Worm (Caenorhabditis elegans): Measurements from ENCODE around the gene lmbr-1.

ce11 chrIII:8402633-8403032, 30.6 kb downstream of the lmbr-1 start:
- TF ChIP-seq nhr-21 (tag; optimal IDR thresholded peaks at IDR 0.05) (no peak), nhr-12 (tag; optimal IDR thresholded peaks at IDR 0.05) (no peak), mbf-1 (tag; optimal IDR thresholded peaks at IDR 0.05) (no peak), unc-39 (tag; optimal IDR thresholded peaks at IDR 0.05) (no peak), lin-13 (GFP tag; optimal IDR thresholded peaks at IDR 0.05) (no peak), unc-62 (GFP tag; optimal IDR thresholded peaks at IDR 0.05) (no peak), nhr-77 (tag; optimal IDR thresholded peaks at IDR 0.05) (no peak), F13H6.1 (tag; optimal IDR thresholded peaks at IDR 0.05) (no peak), blmp-1 (tag; optimal IDR thresholded peaks at IDR 0.05; ENCODE audit: insufficient read depth) (no peak), nhr-23 (tag; optimal IDR thresholded peaks at IDR 0.05) (no peak)
